Fruit fly (Drosophila melanogaster): ENCODE data around the gene CG15760.

DNA sequence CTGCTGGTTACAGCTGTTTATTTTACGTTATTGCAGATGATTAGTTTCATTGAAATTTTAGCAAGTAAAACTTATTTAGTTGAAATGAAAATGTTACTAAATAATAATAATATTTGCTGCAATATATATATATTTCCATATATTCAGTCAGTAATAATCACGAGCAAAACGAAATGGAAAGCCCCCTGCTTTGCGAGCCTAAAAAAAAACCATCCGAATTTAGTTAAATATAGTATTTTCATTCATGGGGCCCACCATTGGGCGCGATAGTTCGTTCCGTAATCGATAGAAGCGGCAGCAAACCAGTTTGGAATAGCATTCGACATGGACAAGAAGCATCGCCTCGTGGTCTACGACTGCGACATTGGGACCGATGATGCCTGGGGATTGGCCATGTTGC, 13.2 kb downstream of the CG15760 start, which contains the start of gene CG11158:
- TF ChIP-seq CG9139 (GFP tag; optimal IDR thresholded peaks at IDR 0.05) (no peak), Sox14 (GFP tag; optimal IDR thresholded peaks at IDR 0.05) (no peak), Smox (GFP tag; optimal IDR thresholded peaks at IDR 0.05) (no peak), fd59A (GFP tag; optimal IDR thresholded peaks at IDR 0.05) (no peak), Lpt (GFP tag; optimal IDR thresholded peaks at IDR 0.05) (no peak), fkh (GFP tag; optimal IDR thresholded peaks at IDR 0.05) (no peak), CG6163 (GFP tag; IDR thresholded peaks at IDR 0.05) (no peak), CG8319 (GFP tag; optimal IDR thresholded peaks at IDR 0.05) (no peak)

Data from whole organism, prepupa.